Fruit fly (Drosophila melanogaster): ENCODE data around the gene RpL13A.

The RpL13A gene

dm6 chr3R:5622985-5623630 lies 1.2 kb upstream of the RpL13A start (continued):
- TF ChIP-seq NFAT (GFP tag; IDR thresholded peaks at IDR 0.05) (no peak), psq (GFP tag; optimal IDR thresholded peaks at IDR 0.05) (peak; percentile 66), Ssrp (tag; optimal IDR thresholded peaks at IDR 0.05) (no peak), jumu (GFP tag; optimal IDR thresholded peaks at IDR 0.05) (peak; percentile 41), CG10462 (GFP tag; optimal IDR thresholded peaks at IDR 0.05) (peak; percentile 64), Eip74EF (GFP tag; optimal IDR thresholded peaks at IDR 0.05) (peak in 1 of 2 experiments; percentile 34), hbn (GFP tag; IDR thresholded peaks at IDR 0.05; ENCODE audit: partially characterized antibody) (no peak), CG12299 (tag; optimal IDR thresholded peaks at IDR 0.05) (peak; percentile 90), CG7786 (GFP tag; optimal IDR thresholded peaks at IDR 0.05) (peak; percentile 50), CG11723 (GFP tag; optimal IDR thresholded peaks at IDR 0.05) (peak; percentile 73), klu (GFP tag; IDR thresholded peaks at IDR 0.05) (no peak), CG42726 (GFP tag; IDR thresholded peaks at IDR 0.05; ENCODE audit: partially characterized antibody) (no peak), Oaz (GFP tag; IDR thresholded peaks at IDR 0.05) (no peak), CG10431 (GFP tag; optimal IDR thresholded peaks at IDR 0.05) (peak; percentile 96), Ada2b (GFP tag; IDR thresholded peaks at IDR 0.05) (no peak), da (GFP tag; optimal IDR thresholded peaks at IDR 0.05) (no peak), CG14014 (GFP tag; IDR thresholded peaks at IDR 0.05) (no peak), CG15514 (GFP tag; optimal IDR thresholded peaks at IDR 0.05) (peak; percentile 77), usp (GFP tag; optimal IDR thresholded peaks at IDR 0.05) (no peak), CG1603 (tag; optimal IDR thresholded peaks at IDR 0.05) (peak; percentile 81), Dek (tag; optimal IDR thresholded peaks at IDR 0.05) (peak; percentile 65), Fer1 (GFP tag; optimal IDR thresholded peaks at IDR 0.05) (peak; percentile 81), CG9609 (GFP tag; optimal IDR thresholded peaks at IDR 0.05) (peak; percentile 29), CG16779 (GFP tag; IDR thresholded peaks at IDR 0.05) (no peak), CG10979 (tag; optimal IDR thresholded peaks at IDR 0.05) (peak; percentile 46), wdn (GFP tag; IDR thresholded peaks at IDR 0.05) (no peak), CG17359 (tag; optimal IDR thresholded peaks at IDR 0.05) (peak; percentile 82), CG34376 (GFP tag; optimal IDR thresholded peaks at IDR 0.05) (peak; percentile 86), sna (GFP tag; IDR thresholded peaks at IDR 0.05; ENCODE audit: partially characterized antibody) (no peak), CG12071 (GFP tag; optimal IDR thresholded peaks at IDR 0.05) (peak; percentile 86), sug (tag; optimal IDR thresholded peaks at IDR 0.05) (peak; percentile 57), fd102C (GFP tag; optimal IDR thresholded peaks at IDR 0.05) (peak; percentile 83), Optix (GFP tag; IDR thresholded peaks at IDR 0.05) (no peak), CG7745 (tag; optimal IDR thresholded peaks at IDR 0.05) (peak; percentile 76), Xbp1 (GFP tag; optimal IDR thresholded peaks at IDR 0.05) (peak; percentile 25), bbx (GFP tag; IDR thresholded peaks at IDR 0.05; ENCODE audit: partially characterized antibody) (no peak), pan (optimal IDR thresholded peaks at IDR 0.05) (no peak), pan (GFP tag; optimal IDR thresholded peaks at IDR 0.05 in 1 of 2, IDR thresholded peaks at IDR 0.05 in 1 of 2) (no peak), seq (GFP tag; IDR thresholded peaks at IDR 0.05) (no peak), Bgb (GFP tag; IDR thresholded peaks at IDR 0.05; ENCODE audit: partially characterized antibody) (no peak), Hr51 (GFP tag; optimal IDR thresholded peaks at IDR 0.05) (peak; percentile 44 to 66), Neu2 (GFP tag; optimal IDR thresholded peaks at IDR 0.05; ENCODE audit: borderline replicate concordance) (no peak), tin (GFP tag; optimal IDR thresholded peaks at IDR 0.05) (peak; percentile 56), CG11456 (GFP tag; IDR thresholded peaks at IDR 0.05) (no peak), CG3065 (GFP tag; optimal IDR thresholded peaks at IDR 0.05) (peak; percentile 26), nom (GFP tag; optimal IDR thresholded peaks at IDR 0.05) (peak; percentile 68), gcm2 (GFP tag; optimal IDR thresholded peaks at IDR 0.05) (peak; percentile 25), CG1792 (GFP tag; optimal IDR thresholded peaks at IDR 0.05) (peak; percentile 72), hb (GFP tag; IDR thresholded peaks at IDR 0.05; ENCODE audit: partially characterized antibody) (no peak)

Measured in whole organism, embryonic.